Worm (Caenorhabditis elegans): Measurements from ENCODE around the gene gly-9.

gly-9 gene

DNA sequence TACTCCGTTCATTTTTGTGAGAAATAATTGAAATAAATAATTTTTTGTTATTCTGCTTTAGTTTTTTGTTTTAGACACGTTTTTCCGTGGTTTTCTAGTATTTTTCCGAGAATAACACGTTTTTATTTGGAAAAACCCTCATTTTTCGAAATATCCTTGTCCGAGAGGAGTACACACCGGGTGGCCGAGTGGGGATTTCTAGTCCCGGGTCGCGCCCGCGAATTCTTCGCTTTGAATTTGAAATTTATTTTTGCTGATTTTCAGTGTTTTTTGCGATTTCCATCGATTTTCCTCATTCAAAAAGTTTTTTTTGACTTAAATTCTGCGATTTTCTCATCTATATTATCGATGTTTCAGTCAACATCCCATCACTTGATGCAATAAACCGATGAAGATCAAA, at the start of gene gly-9, which contains the start of the genes mib-1 and smc-3:
TSS of gene gly-9 (minus strand) at position 27 of the 400 bp plus-strand sequence.
TSS of gene mib-1 (minus strand) at position 123 of the 400 bp plus-strand sequence.
TSS of gene smc-3 (plus strand) at position 351 of the 400 bp plus-strand sequence.
- TF ChIP-seq lin-39 (tag; optimal IDR thresholded peaks at IDR 0.05): peak; percentile 52
- no peak for TF ChIP-seq unc-62 (GFP tag; optimal IDR thresholded peaks at IDR 0.05)
- TF ChIP-seq hmg-11 (tag; optimal IDR thresholded peaks at IDR 0.05): peak; percentile 74
- TF ChIP-seq pqm-1 (tag; optimal IDR thresholded peaks at IDR 0.05): no peak
- no peak for TF ChIP-seq fkh-2 (tag; optimal IDR thresholded peaks at IDR 0.05)
- TF ChIP-seq nfya-1 (tag; optimal IDR thresholded peaks at IDR 0.05; ENCODE audit: insufficient read depth): peak; percentile 67
- peak; percentile 45 for TF ChIP-seq egl-5 (tag; optimal IDR thresholded peaks at IDR 0.05)
- peak; percentile 78 for TF ChIP-seq nhr-23 (tag; optimal IDR thresholded peaks at IDR 0.05)
- TF ChIP-seq pha-4 (tag; optimal IDR thresholded peaks at IDR 0.05): peak; percentile 71
- TF ChIP-seq aly-2 (tag; optimal IDR thresholded peaks at IDR 0.05): no peak
- TF ChIP-seq mml-1 (tag; optimal IDR thresholded peaks at IDR 0.05): no peak
- TF ChIP-seq lin-15B (tag; optimal IDR thresholded peaks at IDR 0.05): peak; percentile 81
- TF ChIP-seq nhr-25 (tag; optimal IDR thresholded peaks at IDR 0.05): peak; percentile 46
- TF ChIP-seq snpc-4 (tag; optimal IDR thresholded peaks at IDR 0.05): peak; percentile 35

ce11 chrIII:11337627-11338026, 47.2 kb upstream of the gly-9 start:
- TF ChIP-seq ztf-11 (tag; optimal IDR thresholded peaks at IDR 0.05) (no peak), nfya-1 (tag; optimal IDR thresholded peaks at IDR 0.05; ENCODE audit: insufficient read depth) (peak; percentile 81), nhr-28 (tag; optimal IDR thresholded peaks at IDR 0.05) (no peak)

- TF ChIP-seq jun-1 (tag; optimal IDR thresholded peaks at IDR 0.05): no peak
- no peak for TF ChIP-seq nhr-28 (tag; optimal IDR thresholded peaks at IDR 0.05)
- no peak for TF ChIP-seq nhr-23 (tag; optimal IDR thresholded peaks at IDR 0.05)
- peak; percentile 48 for TF ChIP-seq nfya-1 (tag; optimal IDR thresholded peaks at IDR 0.05; ENCODE audit: insufficient read depth)
- TF ChIP-seq hmg-11 (tag; optimal IDR thresholded peaks at IDR 0.05): peak; percentile 12
- TF ChIP-seq nhr-76 (tag; optimal IDR thresholded peaks at IDR 0.05): no peak
Measured at ce11 chrIII:11336072-11336471, 45.7 kb upstream of the gly-9 start.

DNA sequence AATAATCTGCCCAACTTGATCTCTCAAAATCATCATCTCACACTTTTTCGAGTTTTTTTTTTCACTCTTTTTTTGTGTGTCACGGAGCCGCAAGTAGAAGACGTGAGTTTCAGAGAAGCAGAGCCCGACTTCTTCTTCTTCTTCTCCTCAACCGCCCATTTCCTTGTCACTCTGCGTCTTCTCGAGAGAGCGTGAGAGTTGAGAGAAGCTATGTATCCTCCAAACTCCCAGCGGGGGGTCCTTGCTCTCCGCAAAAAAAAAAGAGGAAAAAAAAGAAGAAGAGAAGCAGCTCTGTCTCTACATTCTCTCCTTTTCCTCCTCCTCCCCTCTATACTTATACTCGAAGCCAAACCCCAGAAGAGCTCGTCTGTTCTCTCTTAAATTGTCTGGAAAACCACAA, 44.0 kb upstream of the gly-9 start:
- TF ChIP-seq nfya-1 (tag; optimal IDR thresholded peaks at IDR 0.05; ENCODE audit: insufficient read depth) (peak; percentile 69), lin-39 (tag; optimal IDR thresholded peaks at IDR 0.05) (peak; percentile 82), aly-2 (tag; optimal IDR thresholded peaks at IDR 0.05) (no peak), snpc-4 (tag; optimal IDR thresholded peaks at IDR 0.05) (peak; percentile 54), nhr-28 (tag; optimal IDR thresholded peaks at IDR 0.05) (no peak), pqm-1 (tag; optimal IDR thresholded peaks at IDR 0.05) (no peak), pha-4 (tag; optimal IDR thresholded peaks at IDR 0.05) (no peak), fkh-10 (GFP tag; optimal IDR thresholded peaks at IDR 0.05) (peak; percentile 68), hmg-11 (tag; optimal IDR thresholded peaks at IDR 0.05) (peak; percentile 69)

ce11 chrIII:11333032-11333732, 42.8 kb upstream of the gly-9 start, which contains the start of gene T28D6.5:
Gene T28D6.5 (plus strand): TSS chrIII:11333682.
- TF ChIP-seq ceh-28 (tag; optimal IDR thresholded peaks at IDR 0.05): no peak

ce11 chrIII:11332306-11332705, 41.9 kb upstream of the gly-9 start:
- TF ChIP-seq egl-5 (tag; optimal IDR thresholded peaks at IDR 0.05): no peak
- no peak for TF ChIP-seq nfya-1 (tag; optimal IDR thresholded peaks at IDR 0.05; ENCODE audit: insufficient read depth)
- TF ChIP-seq mdl-1 (tag; optimal IDR thresholded peaks at IDR 0.05): no peak
- TF ChIP-seq elt-2 (tag; optimal IDR thresholded peaks at IDR 0.05): no peak
- no peak for TF ChIP-seq nhr-76 (tag; optimal IDR thresholded peaks at IDR 0.05)
- no peak for TF ChIP-seq pqm-1 (tag; optimal IDR thresholded peaks at IDR 0.05)
- no peak for TF ChIP-seq hmg-11 (tag; optimal IDR thresholded peaks at IDR 0.05)
- TF ChIP-seq nhr-43 (tag; optimal IDR thresholded peaks at IDR 0.05; ENCODE audit: poor library complexity, severe bottlenecking): no peak
- TF ChIP-seq ZK546.5 (tag; optimal IDR thresholded peaks at IDR 0.05): no peak
- peak; percentile 8 for TF ChIP-seq lin-39 (tag; optimal IDR thresholded peaks at IDR 0.05)
- TF ChIP-seq nhr-67 (tag; optimal IDR thresholded peaks at IDR 0.05): no peak
- TF ChIP-seq nhr-237 (tag; optimal IDR thresholded peaks at IDR 0.05): no peak
- TF ChIP-seq unc-62 (GFP tag; optimal IDR thresholded peaks at IDR 0.05): peak; percentile 38
- no peak for TF ChIP-seq eor-1 (tag; optimal IDR thresholded peaks at IDR 0.05)
- TF ChIP-seq tbx-2 (tag; optimal IDR thresholded peaks at IDR 0.05): no peak
- no peak for TF ChIP-seq elt-1 (tag; optimal IDR thresholded peaks at IDR 0.05)
